Worm (Caenorhabditis elegans): ENCODE measurements around the gene lelo-1.

lelo-1 gene

DNA sequence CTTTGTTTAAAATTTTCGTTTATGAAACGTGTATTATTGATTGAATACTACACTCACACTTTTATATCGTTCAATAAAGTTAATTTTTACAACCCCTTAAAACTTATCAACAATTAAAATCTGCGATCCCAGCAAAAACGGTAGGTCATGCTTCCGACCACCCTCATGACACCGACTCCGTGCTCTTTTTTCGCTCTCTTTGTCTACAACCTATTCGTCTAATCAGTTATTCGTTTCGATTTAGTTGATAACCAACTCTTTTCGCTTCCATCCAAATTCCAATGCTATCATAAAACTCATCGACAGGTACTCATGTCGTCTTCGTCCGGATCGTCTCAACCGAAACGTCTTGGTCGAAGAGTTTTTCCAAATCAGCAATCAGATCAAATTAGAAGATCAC lies 36.9 kb downstream of the lelo-1 start, which contains the start of gene F13H8.1:
Gene F13H8.1, plus strand, starts transcription at position 311 of the 400 bp plus-strand sequence.
- no peak for TF ChIP-seq ceh-83 (GFP tag; optimal IDR thresholded peaks at IDR 0.05)
- TF ChIP-seq elt-3 (tag; optimal IDR thresholded peaks at IDR 0.05): no peak
- no peak for TF ChIP-seq ham-2 (GFP tag; optimal IDR thresholded peaks at IDR 0.05)
- TF ChIP-seq nhr-2 (tag; optimal IDR thresholded peaks at IDR 0.05): no peak
- TF ChIP-seq mls-2 (tag; optimal IDR thresholded peaks at IDR 0.05): no peak

DNA sequence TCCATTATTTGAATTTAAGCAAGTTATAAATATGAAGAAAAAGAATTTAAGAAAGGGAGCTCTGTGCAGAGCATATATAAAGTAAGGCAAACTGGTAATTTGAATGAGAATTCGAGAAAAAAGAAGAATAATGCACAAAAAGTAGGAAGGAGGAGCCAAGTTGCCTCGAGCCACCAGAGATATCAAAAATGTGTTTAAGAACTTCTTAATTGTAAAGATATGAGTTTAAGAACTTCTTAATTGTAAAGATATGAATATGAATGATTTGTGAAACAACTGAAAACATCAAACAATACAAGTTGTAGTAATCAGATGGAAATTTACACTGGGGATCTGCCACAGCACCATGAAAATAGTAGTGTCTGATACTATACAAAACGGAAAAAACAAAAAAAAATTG lies 40.7 kb downstream of the lelo-1 start, which contains the start of gene F13H8.6:
Gene F13H8.6, minus strand, starts transcription at position 101 of the 400 bp plus-strand sequence.
- TF ChIP-seq sem-2 (GFP tag; optimal IDR thresholded peaks at IDR 0.05) (no peak), unc-120 (tag; optimal IDR thresholded peaks at IDR 0.05; ENCODE audit: poor library complexity, severe bottlenecking) (no peak), ztf-11 (tag; optimal IDR thresholded peaks at IDR 0.05) (no peak), ceh-39 (tag; optimal IDR thresholded peaks at IDR 0.05) (no peak), flh-1 (GFP tag; optimal IDR thresholded peaks at IDR 0.05) (no peak), drap-1 (GFP tag; optimal IDR thresholded peaks at IDR 0.05) (no peak), nhr-28 (tag; optimal IDR thresholded peaks at IDR 0.05) (no peak), ham-2 (GFP tag; optimal IDR thresholded peaks at IDR 0.05) (no peak), elt-1 (tag; optimal IDR thresholded peaks at IDR 0.05; ENCODE audit: borderline replicate concordance, insufficient read depth) (no peak), nhr-237 (tag; optimal IDR thresholded peaks at IDR 0.05) (no peak)

DNA sequence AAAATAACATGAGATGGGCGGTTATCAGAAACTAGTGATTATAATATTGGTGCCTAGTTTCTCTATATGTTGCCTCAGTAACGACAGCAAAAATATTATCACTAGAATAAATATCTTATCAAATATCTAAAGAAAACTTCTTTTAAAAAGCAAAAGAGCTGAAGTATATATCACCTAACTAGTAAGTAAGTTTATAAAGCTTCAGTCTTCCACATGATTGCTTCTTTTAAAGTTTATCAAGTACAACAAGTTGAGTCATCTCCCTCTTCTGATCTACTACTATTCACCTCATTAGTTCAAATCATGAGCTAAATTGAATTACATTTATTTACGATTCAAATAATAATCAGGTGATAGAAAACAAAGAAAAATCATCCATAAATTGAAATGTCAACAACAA lies 42.0 kb downstream of the lelo-1 start:
- no peak for TF ChIP-seq nhr-76 (tag; optimal IDR thresholded peaks at IDR 0.05)
- no peak for TF ChIP-seq ham-2 (GFP tag; optimal IDR thresholded peaks at IDR 0.05)
- no peak for TF ChIP-seq sptf-1 (tag; optimal IDR thresholded peaks at IDR 0.05)
- no peak for TF ChIP-seq M03D4.4 (tag; optimal IDR thresholded peaks at IDR 0.05)

DNA sequence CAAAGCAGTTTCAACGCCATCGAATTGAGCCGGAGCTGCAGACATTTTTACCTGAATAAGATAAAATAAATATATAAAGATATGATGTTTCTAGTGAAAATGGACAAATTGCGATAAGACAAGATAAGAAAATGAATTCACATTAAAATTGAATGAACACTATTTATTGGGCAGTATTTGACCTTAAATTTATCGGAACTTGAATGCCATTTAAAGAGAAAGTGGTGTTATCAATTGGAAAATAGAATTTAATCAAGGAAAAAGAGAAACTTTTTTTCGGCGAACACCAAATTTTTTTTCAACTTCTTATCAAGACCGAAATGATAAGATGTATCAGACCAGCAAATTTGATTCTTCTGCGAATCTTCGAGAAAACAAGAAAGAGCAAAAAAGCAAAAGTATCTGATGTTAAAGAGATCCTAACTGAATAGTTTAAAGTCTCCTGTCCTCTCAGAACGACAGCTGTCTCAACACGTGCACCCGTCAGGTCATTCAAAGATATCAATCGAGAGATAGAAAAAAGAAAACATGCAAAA lies 44.0 kb downstream of the lelo-1 start, which contains the start of gene upb-1:
Gene upb-1, minus strand, starts transcription at position 51 of the 536 bp plus-strand sequence.
- no peak for TF ChIP-seq lsy-2 (tag; optimal IDR thresholded peaks at IDR 0.05)
- TF ChIP-seq unc-62 (GFP tag; optimal IDR thresholded peaks at IDR 0.05): peak; percentile 90
- no peak for TF ChIP-seq M03D4.4 (tag; optimal IDR thresholded peaks at IDR 0.05)
- TF ChIP-seq hlh-1 (tag; optimal IDR thresholded peaks at IDR 0.05): peak; percentile 100

DNA sequence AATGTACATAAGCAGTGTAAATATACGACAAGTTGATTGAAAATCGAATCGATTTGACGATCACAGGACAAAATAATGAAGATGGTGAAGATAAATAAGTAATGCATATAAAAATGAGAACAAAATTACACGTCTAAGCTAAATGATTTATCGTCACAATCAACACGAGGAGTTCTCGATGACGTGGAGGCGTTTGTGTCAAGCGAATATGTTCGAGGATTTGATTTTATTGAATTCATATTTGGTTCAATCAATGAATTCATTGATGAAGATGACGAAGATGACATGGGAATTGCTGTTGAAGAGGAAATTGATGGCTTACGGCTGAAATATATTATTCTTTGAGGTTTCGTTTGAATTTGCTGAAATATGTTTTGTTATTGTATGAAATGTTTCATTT lies 46.4 kb downstream of the lelo-1 start, which contains the start of gene nyn-3:
Gene nyn-3, minus strand, starts transcription at position 101 of the 400 bp plus-strand sequence.
- TF ChIP-seq lin-13 (tag; optimal IDR thresholded peaks at IDR 0.05) (no peak), hlh-1 (tag; optimal IDR thresholded peaks at IDR 0.05) (no peak), flh-1 (GFP tag; optimal IDR thresholded peaks at IDR 0.05) (no peak), unc-120 (tag; optimal IDR thresholded peaks at IDR 0.05; ENCODE audit: poor library complexity, severe bottlenecking) (no peak), nhr-2 (tag; optimal IDR thresholded peaks at IDR 0.05) (no peak), unc-62 (GFP tag; optimal IDR thresholded peaks at IDR 0.05) (no peak), nhr-237 (tag; optimal IDR thresholded peaks at IDR 0.05) (no peak), lsy-2 (tag; optimal IDR thresholded peaks at IDR 0.05) (no peak), mab-5 (tag; optimal IDR thresholded peaks at IDR 0.05) (no peak), tbx-8 (GFP tag; optimal IDR thresholded peaks at IDR 0.05) (no peak), drap-1 (GFP tag; optimal IDR thresholded peaks at IDR 0.05) (no peak)

DNA sequence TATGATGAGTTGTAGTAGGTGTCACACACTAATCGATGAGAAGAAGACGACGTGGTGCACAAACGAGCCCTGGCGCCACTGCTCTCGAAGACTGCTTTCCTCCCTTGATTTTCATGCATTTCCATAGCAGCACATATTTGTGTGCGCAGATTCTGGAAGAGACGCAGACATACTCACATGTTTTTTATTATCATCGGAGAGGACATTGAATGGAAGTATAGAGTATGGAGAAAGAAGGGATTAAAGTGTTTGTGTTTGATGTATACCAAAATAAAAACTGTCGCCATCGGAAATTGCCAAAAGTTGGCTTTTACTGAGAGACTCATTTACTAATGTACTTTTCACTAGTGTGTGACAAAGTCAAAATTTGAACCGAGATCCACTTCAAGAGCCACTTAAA lies 48.1 kb downstream of the lelo-1 start, which contains the start of gene mps-1:
Gene mps-1, minus strand, starts transcription at position 101 of the 400 bp plus-strand sequence.
- TF ChIP-seq sptf-1 (tag; optimal IDR thresholded peaks at IDR 0.05): no peak
- no peak for TF ChIP-seq elt-1 (tag; optimal IDR thresholded peaks at IDR 0.05; ENCODE audit: borderline replicate concordance, insufficient read depth)
- no peak for TF ChIP-seq mls-2 (tag; optimal IDR thresholded peaks at IDR 0.05)
- TF ChIP-seq hlh-1 (tag; optimal IDR thresholded peaks at IDR 0.05): no peak
